Fruit fly (Drosophila melanogaster) whole organism, embryonic: ENCODE data around the gene Dop1R2.
A peak's percentile ranks its signal among the peaks of the same experiment; 100 is the strongest.

Experiments
- BEAF-32 ChIP-seq: fragments of 200-800 bp; sonication (Bioruptor generic); optimal IDR thresholded peaks from 3 replicates; lab custom pipeline; 2017; ENCODE audit warnings: missing biosample characterization, missing genetic modification characterization, mild to moderate bottlenecking, moderate library complexity, missing genetic modification reagents
- BtbVII ChIP-seq: fragments of 200-800 bp; sonication (Bioruptor generic); optimal IDR thresholded peaks from 3 replicates; lab custom pipeline; 2017; ENCODE audit warnings: missing biosample characterization, mild to moderate bottlenecking, missing genetic modification characterization
- CG10267 ChIP-seq: fragments of 200-800 bp; sonication (Bioruptor generic); optimal IDR thresholded peaks from 2 replicates; lab custom pipeline; 2018; ENCODE audit warnings: missing biosample characterization, mild to moderate bottlenecking, missing genetic modification characterization, moderate library complexity
- CG11085 ChIP-seq: fragments of 200-800 bp; sonication (Bioruptor generic); IDR thresholded peaks from 2 replicates; pipeline ENCODE4 v1.3.6; 2022; ENCODE audit warnings: missing biosample characterization, missing genetic modification characterization
- CG11398 ChIP-seq: fragments of 200-800 bp; sonication (Bioruptor generic); optimal IDR thresholded peaks from 2 replicates; lab custom pipeline; 2016; ENCODE audit warnings: missing biosample characterization, missing genetic modification characterization
- CG11695 ChIP-seq: fragments of 200-800 bp; sonication (Bioruptor generic); IDR thresholded peaks from 3 replicates; pipeline ENCODE4 v1.3.6; 2022; ENCODE audit warnings: missing biosample characterization, missing genetic modification characterization
- CG12391 ChIP-seq: fragments of 200-800 bp; sonication (Bioruptor generic); optimal IDR thresholded peaks from 3 replicates; lab custom pipeline; 2018; ENCODE audit warnings: missing biosample characterization, mild to moderate bottlenecking, missing genetic modification characterization, moderate library complexity
- CG13123 ChIP-seq: fragments of 200-800 bp; sonication (Bioruptor generic); optimal IDR thresholded peaks from 2 replicates; lab custom pipeline; 2016; ENCODE audit warnings: missing biosample characterization, missing genetic modification characterization
- CG1529 ChIP-seq: fragments of 200-800 bp; sonication (Bioruptor generic); optimal IDR thresholded peaks from 3 replicates; lab custom pipeline; 2018; ENCODE audit warnings: missing biosample characterization, missing genetic modification characterization
- CG1602 ChIP-seq: fragments of 200-800 bp; sonication (Bioruptor generic); optimal IDR thresholded peaks from 3 replicates; lab custom pipeline; 2016; ENCODE audit warnings: missing biosample characterization, missing genetic modification characterization
- CG17186 ChIP-seq: fragments of 200-800 bp; sonication (Bioruptor generic); optimal IDR thresholded peaks from 3 replicates; lab custom pipeline; 2017; ENCODE audit warnings: missing biosample characterization, missing genetic modification reagents, missing genetic modification characterization
- CG18011 ChIP-seq: fragments of 200-800 bp; sonication (Bioruptor generic); optimal IDR thresholded peaks from 2 replicates; lab custom pipeline; 2017; ENCODE audit warnings: missing biosample characterization, missing genetic modification characterization, mild to moderate bottlenecking, moderate library complexity, missing genotype
- CG2875 ChIP-seq: fragments of 200-800 bp; sonication (Bioruptor generic); optimal IDR thresholded peaks from 2 replicates; lab custom pipeline; 2017; ENCODE audit warnings: missing biosample characterization, mild to moderate bottlenecking, missing genetic modification characterization, missing genetic modification reagents
- CG33213 ChIP-seq: fragments of 200-800 bp; sonication (Bioruptor generic); optimal IDR thresholded peaks from 3 replicates; lab custom pipeline; 2016; ENCODE audit warnings: missing biosample characterization, missing genetic modification characterization
- CG3847 ChIP-seq: fragments of 200-800 bp; sonication (Bioruptor generic); IDR thresholded peaks from 2 replicates; pipeline ENCODE4 v1.3.6; 2022; ENCODE audit warnings: missing biosample characterization, missing genetic modification characterization
- CG4707 ChIP-seq: fragments of 200-800 bp; sonication (Bioruptor generic); optimal IDR thresholded peaks from 2 replicates; lab custom pipeline; 2018; ENCODE audit warnings: missing biosample characterization, mild to moderate bottlenecking, missing genetic modification characterization, moderate library complexity
- CG4854 ChIP-seq: fragments of 200-800 bp; sonication (Bioruptor generic); optimal IDR thresholded peaks from 2 replicates; lab custom pipeline; 2016; ENCODE audit warnings: missing biosample characterization, missing genetic modification characterization, inconsistent platforms
- CG6272 ChIP-seq: fragments of 200-800 bp; sonication (Bioruptor generic); IDR thresholded peaks from 2 replicates; pipeline ENCODE4 v1.3.6; 2022; ENCODE audit warnings: missing biosample characterization, missing genetic modification characterization
- CG6791 ChIP-seq: fragments of 200-800 bp; sonication (Bioruptor generic); IDR thresholded peaks from 3 replicates; pipeline ENCODE4 v1.3.6; 2022; ENCODE audit warnings: missing biosample characterization, missing genetic modification characterization; ENCODE audit not compliant: partially characterized antibody
- CG7271 ChIP-seq: fragments of 200-800 bp; sonication (Bioruptor generic); optimal IDR thresholded peaks from 2 replicates; lab custom pipeline; 2018; ENCODE audit warnings: missing biosample characterization, mild to moderate bottlenecking, missing genetic modification characterization, moderate library complexity
- CHES-1-like ChIP-seq: fragments of 200-800 bp; sonication (Bioruptor generic); optimal IDR thresholded peaks from 2 replicates; lab custom pipeline; 2016; ENCODE audit warnings: missing biosample characterization, missing genetic modification characterization
- CoRest ChIP-seq: fragments of 200-800 bp; sonication (Bioruptor generic); optimal IDR thresholded peaks from 3 replicates; lab custom pipeline; 2018; ENCODE audit warnings: missing biosample characterization, mild to moderate bottlenecking, missing genetic modification characterization, moderate library complexity
- D ChIP-seq, 2 experiments: fragments of 200-800 bp in 1 of 2; fragments of >200 bp in 1 of 2; sonication (Bioruptor generic) in 1 of 2; optimal IDR thresholded peaks; 2 replicates in 1 of 2; 3 replicates in 1 of 2; lab custom pipeline; 2017; ENCODE audit warnings: mild to moderate bottlenecking in 1 of 2, missing biosample characterization in 1 of 2, missing genetic modification characterization in 1 of 2, missing genetic modification reagents in 1 of 2
- Dek ChIP-seq: fragments of 200-800 bp; sonication (Bioruptor generic); optimal IDR thresholded peaks from 3 replicates; lab custom pipeline; 2019; ENCODE audit warnings: missing biosample characterization, mild to moderate bottlenecking, missing genetic modification characterization, moderate library complexity
- Elba2 ChIP-seq: fragments of 200-800 bp; sonication (Bioruptor generic); optimal IDR thresholded peaks from 3 replicates; lab custom pipeline; 2016; ENCODE audit warnings: missing biosample characterization, missing genetic modification characterization
- Gsc ChIP-seq: fragments of 200-800 bp; sonication (Bioruptor generic); IDR thresholded peaks from 2 replicates; pipeline ENCODE4 v1.3.6; 2022; ENCODE audit warnings: missing biosample characterization, missing genetic modification characterization
- Lhr ChIP-seq: fragments of 200-800 bp; sonication (Bioruptor generic); optimal IDR thresholded peaks from 3 replicates; lab custom pipeline; 2017; ENCODE audit warnings: mild to moderate bottlenecking, missing biosample characterization, missing genetic modification reagents, missing genetic modification characterization
- MBD-R2 ChIP-seq: fragments of 200-800 bp; sonication (Bioruptor generic); IDR thresholded peaks from 2 replicates; pipeline ENCODE4 v1.3.6; 2022; ENCODE audit warnings: missing biosample characterization, missing genetic modification characterization
- Spps ChIP-seq: fragments of 200-800 bp; sonication (Bioruptor generic); optimal IDR thresholded peaks from 2 replicates; lab custom pipeline; 2018; ENCODE audit warnings: missing biosample characterization, mild to moderate bottlenecking, missing genetic modification characterization
- abd-A ChIP-seq: fragments of 200-800 bp; sonication (Bioruptor generic); optimal IDR thresholded peaks from 3 replicates; lab custom pipeline; 2019; ENCODE audit warnings: missing biosample characterization, mild to moderate bottlenecking, missing genetic modification characterization, moderate library complexity
- al ChIP-seq: fragments of 200-800 bp; sonication (Bioruptor generic); IDR thresholded peaks from 2 replicates; pipeline ENCODE4 v1.3.6; 2022; ENCODE audit warnings: missing biosample characterization, missing genetic modification characterization
- bigmax ChIP-seq: fragments of 200-800 bp; sonication (Bioruptor generic); optimal IDR thresholded peaks from 2 replicates; lab custom pipeline; 2018; ENCODE audit warnings: missing biosample characterization, mild to moderate bottlenecking, missing genetic modification characterization
- chn ChIP-seq: fragments of 200-800 bp; sonication (Bioruptor generic); optimal IDR thresholded peaks from 2 replicates; lab custom pipeline; 2016; ENCODE audit warnings: missing biosample characterization, missing genetic modification characterization
- dati ChIP-seq: fragments of 200-800 bp; sonication (Bioruptor generic); IDR thresholded peaks from 2 replicates; pipeline ENCODE4 v1.3.6; 2022; ENCODE audit warnings: missing biosample characterization, missing genetic modification characterization
- dmrt11E ChIP-seq: fragments of 200-800 bp; sonication (Bioruptor generic); optimal IDR thresholded peaks from 3 replicates; lab custom pipeline; 2018; ENCODE audit warnings: missing biosample characterization, mild to moderate bottlenecking, missing genetic modification characterization, moderate library complexity
- dmrt99B ChIP-seq: fragments of 200-800 bp; sonication (Bioruptor generic); optimal IDR thresholded peaks from 2 replicates; lab custom pipeline; 2018; ENCODE audit warnings: missing biosample characterization, mild to moderate bottlenecking, missing genetic modification characterization, moderate library complexity
- eyg ChIP-seq: fragments of 200-800 bp; sonication (Bioruptor generic); optimal IDR thresholded peaks from 3 replicates; lab custom pipeline; 2016; ENCODE audit warnings: missing biosample characterization, missing genetic modification characterization
- gsb ChIP-seq: fragments of 200-800 bp; sonication (Bioruptor generic); IDR thresholded peaks from 2 replicates; pipeline ENCODE4 v1.3.6; 2022; ENCODE audit warnings: missing biosample characterization, missing genetic modification characterization
- gsb-n ChIP-seq: fragments of 200-800 bp; sonication (Bioruptor generic); optimal IDR thresholded peaks from 3 replicates; lab custom pipeline; 2018; ENCODE audit warnings: missing biosample characterization, mild to moderate bottlenecking, missing genetic modification characterization
- h ChIP-seq: fragments of >200 bp; optimal IDR thresholded peaks from 2 replicates; lab custom pipeline; 2017
- jigr1 ChIP-seq: fragments of 200-800 bp; sonication (Bioruptor generic); IDR thresholded peaks from 3 replicates; pipeline ENCODE4 v1.3.6; 2022; ENCODE audit warnings: missing biosample characterization, missing genetic modification characterization
- jumu ChIP-seq: fragments of 200-800 bp; sonication (Bioruptor generic); optimal IDR thresholded peaks from 3 replicates; lab custom pipeline; 2016; ENCODE audit warnings: missing biosample characterization, missing genetic modification characterization
- seq ChIP-seq: fragments of 200-800 bp; sonication (Bioruptor generic); IDR thresholded peaks from 2 replicates; pipeline ENCODE4 v1.3.6; 2022; ENCODE audit warnings: missing biosample characterization, missing genetic modification characterization
- slbo ChIP-seq: fragments of 200-800 bp; sonication (Bioruptor generic); IDR thresholded peaks from 2 replicates; pipeline ENCODE4 v1.3.6; 2022; ENCODE audit warnings: missing biosample characterization, missing genetic modification characterization
- sna ChIP-seq: fragments of 200-800 bp; sonication (Bioruptor generic); IDR thresholded peaks from 2 replicates; pipeline ENCODE4 v1.3.6; 2022; ENCODE audit warnings: missing biosample characterization, missing genetic modification characterization; ENCODE audit not compliant: partially characterized antibody
- so ChIP-seq: fragments of 200-800 bp; sonication (Bioruptor generic); IDR thresholded peaks from 3 replicates; pipeline ENCODE4 v1.3.6; 2022; ENCODE audit warnings: missing biosample characterization, missing genetic modification characterization
- sob ChIP-seq: fragments of 200-800 bp; sonication (Bioruptor generic); IDR thresholded peaks from 2 replicates; pipeline ENCODE4 v1.3.6; 2022; ENCODE audit warnings: missing biosample characterization, missing genetic modification characterization
- sqz ChIP-seq: fragments of 200-800 bp; sonication (Bioruptor generic); optimal IDR thresholded peaks from 3 replicates; lab custom pipeline; 2018; ENCODE audit warnings: missing biosample characterization, mild to moderate bottlenecking, missing genetic modification characterization
- trem ChIP-seq: fragments of 200-800 bp; optimal IDR thresholded peaks from 3 replicates; lab custom pipeline; 2019; ENCODE audit warnings: missing biosample characterization, mild to moderate bottlenecking, missing genetic modification characterization, moderate library complexity
- tup ChIP-seq: fragments of 200-800 bp; sonication (Bioruptor generic); optimal IDR thresholded peaks from 2 replicates; lab custom pipeline; 2016; ENCODE audit warnings: missing biosample characterization, mild to moderate bottlenecking, missing genetic modification characterization, moderate library complexity
- zen2 ChIP-seq: fragments of 200-800 bp; sonication (Bioruptor generic); IDR thresholded peaks from 3 replicates; pipeline ENCODE4 v1.3.6; 2022; ENCODE audit warnings: missing biosample characterization, missing genetic modification characterization; ENCODE audit not compliant: partially characterized antibody

The Dop1R2 gene

dm6 chr3R:29696359-29696758, 36.6 kb upstream of the Dop1R2 start (continued):
- TF ChIP-seq BtbVII (GFP tag; lab: Kevin White, UChicago) (no peak), eyg (GFP tag; lab: Kevin White, UChicago) (no peak), Gsc (GFP tag; lab: Robert Waterston, UW) (no peak), so (GFP tag; lab: Robert Waterston, UW) (no peak), slbo (GFP tag; lab: Robert Waterston, UW) (no peak), CG1529 (GFP tag; lab: Kevin White, UChicago) (no peak), CG6791 (no peak), abd-A (tag; lab: Kevin White, UChicago) (no peak), CG2875 (GFP tag; lab: Kevin White, UChicago) (no peak), Lhr (GFP tag; lab: Kevin White, UChicago) (no peak), MBD-R2 (GFP tag; lab: Robert Waterston, UW) (no peak), sob (peak; percentile 9; the same call in 1 of the 2 replicates), trem (tag; lab: Kevin White, UChicago) (peak; percentile 27), CHES-1-like (GFP tag; lab: Kevin White, UChicago) (no peak), Spps (tag; lab: Kevin White, UChicago) (no peak), h (lab: Kevin White, UChicago) (no peak), tup (GFP tag; lab: Kevin White, UChicago) (no peak), CG10267 (peak; percentile 42), CG7271 (tag; lab: Kevin White, UChicago) (no peak), jigr1 (GFP tag; lab: Robert Waterston, UW) (no peak), dmrt11E (tag; lab: Kevin White, UChicago) (peak; percentile 71), CG17186 (GFP tag; lab: Kevin White, UChicago) (no peak), CG4707 (GFP tag; lab: Kevin White, UChicago) (no peak), CG33213 (GFP tag; lab: Kevin White, UChicago) (no peak), CoRest (tag; lab: Kevin White, UChicago) (no peak), CG18011 (no peak), bigmax (GFP tag; lab: Kevin White, UChicago) (no peak), CG1602 (GFP tag; lab: Kevin White, UChicago) (peak; percentile 18), CG4854 (GFP tag; lab: Kevin White, UChicago) (no peak), jumu (GFP tag; lab: Kevin White, UChicago) (no peak), zen2 (GFP tag; lab: Robert Waterston, UW) (no peak), CG6272 (GFP tag; lab: Robert Waterston, UW) (no peak), seq (GFP tag; lab: Robert Waterston, UW) (no peak), CG11085 (no peak), sna (GFP tag; lab: Robert Waterston, UW) (no peak), CG12391 (tag; lab: Kevin White, UChicago) (peak; percentile 37), CG13123 (GFP tag; lab: Kevin White, UChicago) (no peak), sqz (no peak), Dek (tag; lab: Kevin White, UChicago) (no peak), al (GFP tag; lab: Robert Waterston, UW) (no peak), D (optimal IDR thresholded peaks at IDR 0.05; lab: Kevin White, UChicago) (no peak), D (GFP tag; optimal IDR thresholded peaks at IDR 0.05; lab: Kevin White, UChicago) (peak; percentile 11), chn (GFP tag; lab: Kevin White, UChicago) (peak; percentile 6), CG3847 (GFP tag; lab: Robert Waterston, UW) (no peak), dati (GFP tag; lab: Robert Waterston, UW) (no peak), Elba2 (GFP tag; lab: Kevin White, UChicago) (peak; percentile 40), dmrt99B (tag; lab: Kevin White, UChicago) (no peak), gsb (GFP tag; lab: Robert Waterston, UW) (no peak), gsb-n (tag; lab: Kevin White, UChicago) (peak; percentile 14), CG11398 (GFP tag; lab: Kevin White, UChicago) (no peak), CG11695 (no peak), BEAF-32 (GFP tag; lab: Kevin White, UChicago) (no peak)
